Worm (Caenorhabditis elegans): ENCODE data around the gene Y49A3A.4.
"Not testable (repeated sequence)": the region's sequence is repeated elsewhere in the genome, so short reads cannot be mapped to it uniquely, and the experiment has no call there.

The Y49A3A.4 gene

DNA sequence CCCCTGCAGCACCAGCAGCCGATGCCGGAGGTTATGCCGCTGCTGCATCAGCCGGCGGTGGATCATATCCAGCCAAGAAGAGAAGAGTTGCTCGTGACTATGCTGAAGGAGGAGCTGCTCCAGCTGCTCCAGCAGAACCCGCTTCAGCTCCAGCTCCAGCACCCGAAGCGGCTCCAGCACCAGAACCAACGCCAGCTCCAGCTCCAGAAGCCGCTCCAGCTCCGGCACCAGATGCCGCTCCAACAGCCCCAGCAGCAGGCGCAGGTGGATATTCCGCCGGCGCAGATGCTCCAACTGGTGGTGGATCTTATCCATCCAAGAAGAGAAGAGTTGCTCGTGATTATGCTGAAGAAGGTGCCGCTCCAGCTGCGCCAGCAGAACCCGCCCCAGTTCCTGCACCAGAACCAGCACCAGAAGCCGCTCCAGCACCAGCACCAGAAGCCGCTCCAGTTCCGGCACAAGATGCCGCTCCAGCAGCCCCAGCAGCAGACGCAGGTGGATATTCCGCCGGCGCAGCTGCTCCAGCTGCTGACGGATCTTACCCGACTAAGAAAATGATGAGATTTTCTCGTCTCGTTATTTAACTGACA is 37.9 kb downstream of the Y49A3A.4 start:
- no peak for TF ChIP-seq unc-62 (GFP tag; optimal IDR thresholded peaks at IDR 0.05)

DNA sequence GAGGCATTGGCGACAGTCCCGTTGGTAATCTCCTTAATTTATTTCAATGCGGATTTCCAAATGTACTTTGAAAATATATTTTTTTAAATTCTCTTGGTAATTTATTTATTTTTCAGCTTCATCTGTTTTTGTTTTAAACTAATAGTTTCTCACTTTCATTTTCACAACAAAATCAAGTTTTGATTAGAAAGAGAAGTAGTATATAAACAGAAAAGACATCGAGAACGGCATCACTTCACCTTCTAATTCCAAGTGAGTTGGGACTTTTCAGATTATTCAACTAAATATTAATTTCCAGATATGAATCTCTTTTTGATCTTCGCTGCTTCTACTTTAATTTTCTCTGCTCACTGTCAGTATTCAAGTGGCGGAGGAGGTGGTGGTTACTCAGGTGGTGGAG is 38.4 kb downstream of the Y49A3A.4 start, which contains the start of gene F47B8.14:
Gene F47B8.14, plus strand, starts transcription at position 301 of the 400 bp plus-strand sequence.
- no peak for TF ChIP-seq unc-62 (GFP tag; optimal IDR thresholded peaks at IDR 0.05)

DNA sequence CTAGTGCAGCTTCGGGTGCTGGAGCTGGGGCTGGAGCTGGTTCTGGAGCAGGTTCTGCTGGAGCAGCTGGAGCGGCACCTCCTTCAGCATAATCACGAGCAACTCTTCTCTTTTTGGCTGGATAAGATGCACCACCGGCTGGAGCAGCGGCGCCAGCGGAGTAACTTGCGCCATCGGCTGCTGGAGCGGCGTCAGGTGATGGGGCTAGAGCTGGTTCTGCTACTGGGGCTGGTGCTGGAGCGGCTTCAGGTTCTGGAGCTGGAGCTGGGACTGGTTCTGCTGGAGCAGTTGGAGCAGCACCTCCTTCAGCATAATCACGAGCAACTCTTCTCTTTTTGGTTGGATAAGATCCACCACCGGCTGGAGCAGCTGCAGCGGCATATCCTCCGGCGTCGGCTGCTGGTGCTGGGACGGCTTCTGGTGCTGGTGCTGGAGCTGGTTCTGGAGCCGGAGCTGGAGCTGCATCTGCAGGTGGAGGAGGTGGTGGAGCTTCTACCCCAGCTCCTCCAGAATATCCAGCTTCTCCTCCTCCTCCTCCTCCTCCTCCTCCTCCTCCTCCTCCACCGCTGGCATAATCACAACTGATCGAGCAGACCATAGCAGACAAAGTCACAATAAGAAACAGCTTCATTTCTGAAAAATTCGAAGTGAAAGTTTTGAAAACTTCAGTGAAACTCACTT is 39.4 kb downstream of the Y49A3A.4 start, which contains the start of gene F47B8.13:
Gene F47B8.13, minus strand, starts transcription at position 631 of the 681 bp plus-strand sequence.
- TF ChIP-seq unc-62 (GFP tag; optimal IDR thresholded peaks at IDR 0.05), result no peak

DNA sequence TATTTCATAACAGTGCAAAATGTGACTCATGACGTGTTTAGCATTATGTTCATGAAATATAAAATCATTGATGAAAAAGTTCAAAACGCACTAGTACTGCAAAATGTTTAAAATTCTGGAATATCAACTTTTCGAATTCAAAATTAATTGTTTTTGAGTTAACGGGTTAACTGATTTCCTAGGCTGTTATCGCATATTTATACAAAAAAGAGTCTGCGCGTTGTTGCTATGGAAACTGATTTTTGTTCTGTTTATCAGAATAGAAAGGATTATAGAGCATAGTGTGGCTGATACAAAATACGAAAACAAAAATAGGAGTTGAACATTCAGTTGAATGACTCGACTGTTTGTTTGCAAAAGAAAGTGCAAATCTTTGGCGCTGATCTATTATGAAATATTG is 41.1 kb downstream of the Y49A3A.4 start:
- TF ChIP-seq unc-62 (GFP tag; optimal IDR thresholded peaks at IDR 0.05), result no peak

DNA sequence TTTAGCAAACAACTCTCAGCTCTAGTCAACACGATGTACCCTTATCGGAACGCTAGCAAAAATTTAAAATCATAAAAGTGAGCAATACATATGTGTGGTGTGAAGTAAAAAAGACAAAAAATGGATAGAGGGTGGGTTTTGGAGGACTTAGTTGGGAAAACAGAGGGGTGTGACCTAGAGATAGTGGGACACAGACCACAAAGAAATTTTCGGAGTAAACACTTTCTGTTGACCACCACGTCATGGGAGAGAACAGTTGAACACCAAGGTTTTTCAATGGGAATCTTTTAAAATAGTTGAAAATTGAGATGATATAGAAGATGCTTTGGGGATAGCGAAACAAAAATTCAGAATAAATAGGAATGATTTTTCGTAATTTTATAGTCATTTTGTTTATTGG is 41.5 kb downstream of the Y49A3A.4 start:
- no peak for TF ChIP-seq unc-62 (GFP tag; optimal IDR thresholded peaks at IDR 0.05)

DNA sequence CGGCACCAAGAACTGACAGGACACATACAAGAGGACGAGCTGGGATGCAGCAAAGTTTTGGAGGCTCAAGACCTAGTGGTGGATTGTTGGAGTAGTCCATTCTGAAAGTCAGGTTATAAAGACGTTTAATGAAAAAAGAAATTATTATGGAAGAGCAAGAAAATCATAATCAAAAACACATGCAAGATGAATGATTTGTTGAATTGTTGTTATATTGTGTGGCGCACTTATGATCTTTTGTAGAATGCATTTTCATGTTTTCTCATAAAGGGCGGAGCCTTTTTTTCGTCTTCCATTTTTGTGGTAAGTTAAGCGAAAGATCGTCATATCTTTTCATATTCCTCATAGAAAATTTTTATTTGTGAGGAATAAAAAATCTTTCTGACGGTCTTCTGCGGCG is 42.2 kb downstream of the Y49A3A.4 start, which contains the start of gene F47B8.2:
Gene F47B8.2, minus strand, starts transcription at position 101 of the 400 bp plus-strand sequence.
- TF ChIP-seq unc-62 (GFP tag; optimal IDR thresholded peaks at IDR 0.05), result no peak

DNA sequence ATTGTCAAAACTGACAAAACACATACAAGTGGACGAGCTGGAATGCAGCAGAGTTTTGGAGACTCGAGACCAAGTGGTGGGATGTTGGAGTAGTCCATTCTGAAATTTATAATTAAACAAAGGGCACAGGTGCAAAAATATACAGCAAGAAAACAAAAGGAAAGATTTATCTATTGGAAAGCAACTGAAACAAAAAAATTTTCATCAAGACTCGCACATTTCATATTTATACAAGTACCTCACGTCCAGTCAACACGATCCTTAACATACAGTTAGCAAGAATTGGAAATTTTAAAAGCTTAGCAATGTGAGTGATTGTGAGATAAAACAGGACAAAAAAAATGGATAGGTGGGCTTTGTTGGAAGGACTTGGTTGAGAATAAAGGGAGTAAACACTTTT is 44.5 kb downstream of the Y49A3A.4 start, which contains the start of gene F47B8.1:
Gene F47B8.1, minus strand, starts transcription at position 101 of the 400 bp plus-strand sequence.
- no peak for TF ChIP-seq unc-62 (GFP tag; optimal IDR thresholded peaks at IDR 0.05)

DNA sequence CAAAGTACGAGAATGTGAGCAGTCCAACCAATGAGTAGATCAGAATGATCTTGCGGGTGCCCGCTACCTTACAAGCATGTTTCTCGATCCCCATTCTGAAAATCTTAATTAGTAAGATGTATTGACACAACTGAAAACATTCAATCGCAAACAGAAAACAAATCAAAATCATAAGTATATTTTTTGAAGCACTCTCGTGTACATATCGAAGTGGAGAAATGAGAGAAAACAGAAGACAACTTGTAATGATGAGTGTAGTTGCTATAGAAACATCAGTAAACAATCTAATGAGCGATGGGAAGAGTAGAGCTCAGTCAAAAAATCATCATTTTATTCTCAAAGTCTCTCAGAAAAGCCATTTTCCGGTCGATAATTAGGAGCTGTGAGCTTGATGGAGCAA is 46.0 kb downstream of the Y49A3A.4 start, which contains the start of gene F14D7.8:
Gene F14D7.8, minus strand, starts transcription at position 101 of the 400 bp plus-strand sequence.
- no peak for TF ChIP-seq unc-62 (GFP tag; optimal IDR thresholded peaks at IDR 0.05)

DNA sequence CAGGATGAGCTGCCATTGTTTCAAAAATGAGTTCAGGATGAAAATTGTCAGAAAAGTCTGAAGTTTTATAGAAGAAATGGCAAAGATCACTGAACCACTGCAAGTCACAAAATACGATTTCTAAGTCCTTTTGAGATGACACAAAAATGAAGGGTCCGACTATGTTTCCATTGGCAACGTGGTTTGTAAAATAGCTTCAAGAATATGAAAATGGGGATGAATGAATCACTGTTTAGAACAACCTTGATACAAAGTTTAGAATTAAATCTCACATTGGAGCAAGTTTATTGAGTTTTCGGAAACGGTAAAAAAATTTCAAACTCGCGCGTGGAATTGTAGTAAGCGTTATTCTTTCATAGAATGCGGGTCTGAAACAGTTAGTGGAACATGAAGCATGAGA is 47.6 kb downstream of the Y49A3A.4 start, which contains the start of gene ddn-3:
Gene ddn-3, minus strand, starts transcription at position 101 of the 400 bp plus-strand sequence.
- no peak for TF ChIP-seq unc-62 (GFP tag; optimal IDR thresholded peaks at IDR 0.05)

DNA sequence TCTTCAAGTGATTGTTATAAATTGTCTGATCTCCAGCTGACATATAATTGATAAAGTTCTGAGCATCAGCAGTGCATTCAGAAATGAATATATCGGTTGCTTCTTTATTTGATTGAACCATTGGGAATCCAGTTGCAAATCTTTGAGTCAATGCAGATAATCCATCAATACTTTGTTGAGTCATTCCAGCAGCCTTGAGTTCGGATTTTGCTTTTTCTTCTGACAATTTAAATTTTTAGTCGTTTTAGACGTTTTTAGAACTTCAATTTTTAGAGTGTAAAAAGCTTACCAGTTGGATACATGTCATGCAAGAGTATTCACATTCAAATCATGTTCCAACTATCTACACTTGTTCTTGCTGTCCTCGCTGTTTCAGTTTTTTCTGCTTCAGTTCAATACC is 49.1 kb downstream of the Y49A3A.4 start, which contains the start of gene F14D7.14:
Gene F14D7.14, plus strand, starts transcription at position 301 of the 400 bp plus-strand sequence.
- not testable (repeated sequence) for TF ChIP-seq unc-62 (GFP tag; optimal IDR thresholded peaks at IDR 0.05)

DNA sequence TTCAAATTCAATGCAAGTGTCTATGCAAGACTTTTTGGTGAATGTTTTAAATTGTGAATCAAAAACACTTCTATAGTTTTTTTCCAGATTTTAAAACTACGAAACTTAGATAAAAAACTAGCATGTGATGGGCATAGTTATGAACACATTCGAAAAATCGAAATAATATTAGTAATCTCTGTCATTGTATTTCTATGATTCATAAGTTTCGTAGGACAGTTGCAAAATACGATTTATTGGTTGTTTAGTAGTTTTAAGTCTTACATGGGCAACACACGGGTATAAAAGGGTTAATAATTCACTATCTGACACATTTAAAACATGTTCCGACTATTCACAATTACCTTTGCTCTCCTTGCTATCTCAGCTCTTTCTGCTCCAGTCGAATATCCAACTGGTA is 50.5 kb downstream of the Y49A3A.4 start, which contains the start of gene spig-5:
Gene spig-5, plus strand, starts transcription at position 301 of the 400 bp plus-strand sequence.
- not testable (repeated sequence) for TF ChIP-seq unc-62 (GFP tag; optimal IDR thresholded peaks at IDR 0.05)
